Worm (Caenorhabditis elegans) whole organism, L4 larva: ENCODE results near the gene Y42G9A.2.
A peak's percentile ranks its signal among the peaks of the same experiment; 100 is the strongest.

Experiments
- D1046.2 ChIP-seq: fragments of 200-800 bp; sonication (Bioruptor generic); IDR thresholded peaks from 2 replicates; pipeline ENCODE4 v1.3.6; 2022; ENCODE audit warnings: missing genetic modification characterization, missing compliant biosample characterization
- F44E2.7 ChIP-seq: fragments of 200-800 bp; sonication (Bioruptor generic); IDR thresholded peaks from 2 replicates; pipeline ENCODE4 v2.1.2; 2022; ENCODE audit warnings: missing genetic modification characterization, missing compliant biosample characterization
- F49E8.2 ChIP-seq: sonication (generic microtip); optimal IDR thresholded peaks from 2 replicates; lab custom pipeline; 2016; ENCODE audit warnings: missing compliant biosample characterization, mild to moderate bottlenecking, missing genetic modification characterization, borderline replicate concordance
- T20F7.1 ChIP-seq: fragments of 200-800 bp; sonication (Bioruptor generic); optimal IDR thresholded peaks from 2 replicates; lab custom pipeline; 2018; ENCODE audit warnings: mild to moderate bottlenecking, missing genetic modification characterization, missing compliant biosample characterization
- Y105C5A.15 ChIP-seq: fragments of 200-800 bp; sonication (Bioruptor generic); IDR thresholded peaks from 2 replicates; pipeline ENCODE4 v1.3.6; 2022; ENCODE audit warnings: missing genetic modification characterization, missing compliant biosample characterization
- Y75B8A.6 ChIP-seq: fragments of 200-800 bp; sonication (Bioruptor generic); IDR thresholded peaks from 2 replicates; pipeline ENCODE4 v1.3.6; 2022; ENCODE audit warnings: missing genetic modification reagents, missing genetic modification characterization, missing compliant biosample characterization
- ZK337.2 ChIP-seq: fragments of 200-800 bp; sonication (Bioruptor generic); IDR thresholded peaks from 2 replicates; pipeline ENCODE4 v1.3.6; 2022; ENCODE audit warnings: missing genetic modification reagents, missing genetic modification characterization, missing compliant biosample characterization
- ZK546.5 ChIP-seq, 2 experiments: sonication (generic microtip); optimal IDR thresholded peaks; 2 replicates each; lab custom pipeline; 2017; ENCODE audit warnings: missing biosample characterization in 2 of 2, missing genetic modification characterization in 2 of 2
- aly-2 ChIP-seq: sonication (generic microtip); optimal IDR thresholded peaks from 2 replicates; lab custom pipeline; 2018; ENCODE audit warnings: missing biosample characterization, missing genetic modification characterization
- ama-1 ChIP-seq: fragments of 150-350 bp; optimal IDR thresholded peaks from 2 replicates; lab custom pipeline; 2014; ENCODE audit warnings: inconsistent platforms, mixed read lengths
- ceh-44 ChIP-seq: fragments of 200-800 bp; sonication (Bioruptor generic); IDR thresholded peaks from 2 replicates; pipeline ENCODE4 v1.3.6; 2022; ENCODE audit warnings: missing genetic modification reagents, missing genetic modification characterization, missing compliant biosample characterization
- ceh-82 ChIP-seq: sonication (generic microtip); optimal IDR thresholded peaks from 2 replicates; lab custom pipeline; 2017; ENCODE audit warnings: missing biosample characterization, missing genetic modification characterization
- daf-12 ChIP-seq: fragments of 150-350 bp; optimal IDR thresholded peaks from 2 replicates; lab custom pipeline; 2014; ENCODE audit warnings: missing biosample characterization, missing genetic modification reagents, missing genetic modification characterization
- daf-16 ChIP-seq, 3 experiments: sonication (generic microtip); optimal IDR thresholded peaks; 2 replicates each; lab custom pipeline; 2016 to 2017; ENCODE audit warnings: missing genetic modification characterization in 3 of 3, missing genetic modification reagents in 3 of 3, mild to moderate bottlenecking in 2 of 3, missing compliant biosample characterization in 2 of 3, missing biosample characterization in 1 of 3, moderate library complexity in 1 of 3
- daf-8 ChIP-seq: fragments of 200-800 bp; sonication (Bioruptor generic); IDR thresholded peaks from 2 replicates; pipeline ENCODE4 v1.3.6; 2022; ENCODE audit warnings: missing genetic modification characterization, missing compliant biosample characterization
- dmd-6 ChIP-seq: fragments of 200-800 bp; sonication (Bioruptor generic); IDR thresholded peaks from 2 replicates; pipeline ENCODE4 v1.3.6; 2022; ENCODE audit warnings: missing genetic modification reagents, missing genetic modification characterization, missing compliant biosample characterization
- dpl-1 ChIP-seq: fragments of 150-350 bp; optimal IDR thresholded peaks from 2 replicates; lab custom pipeline; 2014; ENCODE audit warnings: missing biosample characterization, missing genetic modification reagents, missing genetic modification characterization
- duxl-1 ChIP-seq: sonication (generic microtip); optimal IDR thresholded peaks from 2 replicates; lab custom pipeline; 2016; ENCODE audit warnings: mild to moderate bottlenecking, missing genetic modification characterization, moderate library complexity, missing compliant biosample characterization; ENCODE audit not compliant: poor library complexity
- egl-43 ChIP-seq: fragments of 200-800 bp; sonication (Bioruptor generic); IDR thresholded peaks from 2 replicates; pipeline ENCODE4 v1.3.6; 2022; ENCODE audit warnings: missing genetic modification reagents, missing genetic modification characterization, missing compliant biosample characterization
- fos-1 ChIP-seq: fragments of 150-350 bp; optimal IDR thresholded peaks from 2 replicates; lab custom pipeline; 2014; ENCODE audit warnings: missing biosample characterization, missing genetic modification characterization
- hlh-11 ChIP-seq: fragments of 200-800 bp; sonication (Bioruptor generic); optimal IDR thresholded peaks from 2 replicates; lab custom pipeline; 2018; ENCODE audit warnings: mild to moderate bottlenecking, missing genetic modification characterization, missing compliant biosample characterization
- hlh-30 ChIP-seq: sonication (generic microtip); optimal IDR thresholded peaks from 2 replicates; lab custom pipeline; 2017; ENCODE audit warnings: antibody characterized with exemption, mild to moderate bottlenecking, missing genetic modification characterization, missing compliant biosample characterization; ENCODE audit not compliant: insufficient read depth
- jun-1 ChIP-seq: fragments of 150-350 bp; optimal IDR thresholded peaks from 2 replicates; lab custom pipeline; 2014; ENCODE audit warnings: missing biosample characterization, missing genetic modification reagents, missing genetic modification characterization
- lim-7 ChIP-seq: fragments of 200-800 bp; sonication (Bioruptor generic); IDR thresholded peaks from 2 replicates; pipeline ENCODE4 v1.3.6; 2022; ENCODE audit warnings: missing genetic modification characterization, missing compliant biosample characterization
- lin-1 ChIP-seq: fragments of 200-800 bp; sonication (Bioruptor generic); IDR thresholded peaks from 2 replicates; pipeline ENCODE4 v1.3.6; 2022; ENCODE audit warnings: missing genetic modification reagents, missing genetic modification characterization, missing compliant biosample characterization
- lin-39 ChIP-seq: fragments of 150-350 bp; optimal IDR thresholded peaks from 2 replicates; lab custom pipeline; 2014; ENCODE audit warnings: missing biosample characterization, missing genetic modification reagents, missing genetic modification characterization
- lir-3 ChIP-seq: sonication (generic microtip); optimal IDR thresholded peaks from 2 replicates; lab custom pipeline; 2016; ENCODE audit warnings: mild to moderate bottlenecking, missing genetic modification characterization, missing compliant biosample characterization
- lsy-2 ChIP-seq, 2 experiments: fragments of 150-350 bp in 1 of 2; sonication (generic microtip) in 1 of 2; optimal IDR thresholded peaks; 2 replicates each; lab custom pipeline; 2014 to 2017; ENCODE audit warnings: missing biosample characterization in 2 of 2, missing genetic modification characterization in 2 of 2
- madf-5 ChIP-seq, 2 experiments: fragments of 200-800 bp; sonication (Bioruptor generic); IDR thresholded peaks; 2 replicates each; pipeline ENCODE4 v1.3.6; 2022; ENCODE audit warnings: missing compliant biosample characterization in 2 of 2, missing genetic modification characterization in 2 of 2
- madf-9 ChIP-seq: fragments of 200-800 bp; sonication (Bioruptor generic); conservative IDR thresholded peaks from 2 replicates; pipeline ENCODE4 v1.3.6; 2022; ENCODE audit warnings: missing genetic modification reagents, missing genetic modification characterization, missing compliant biosample characterization
- mep-1 ChIP-seq: fragments of 150-350 bp; sonication (generic microtip); optimal IDR thresholded peaks from 3 replicates; lab custom pipeline; 2014; ENCODE audit warnings: missing biosample characterization, missing genetic modification characterization
- mes-2 ChIP-seq: sonication (generic microtip); optimal IDR thresholded peaks from 2 replicates; lab custom pipeline; 2016; ENCODE audit warnings: missing genotype, mild to moderate bottlenecking, missing genetic modification characterization, missing compliant biosample characterization; ENCODE audit not compliant: poor library complexity, severe bottlenecking
- mxl-3 ChIP-seq: fragments of 200-800 bp; sonication (Bioruptor generic); optimal IDR thresholded peaks from 2 replicates; lab custom pipeline; 2018; ENCODE audit warnings: mild to moderate bottlenecking, missing genetic modification characterization, missing compliant biosample characterization
- nhr-10 ChIP-seq: fragments of 150-350 bp; optimal IDR thresholded peaks from 2 replicates; lab custom pipeline; 2014; ENCODE audit warnings: missing biosample characterization, missing genetic modification characterization
- nhr-102 ChIP-seq: sonication (generic microtip); optimal IDR thresholded peaks from 2 replicates; lab custom pipeline; 2016; ENCODE audit warnings: mild to moderate bottlenecking, missing genetic modification characterization, moderate library complexity, missing compliant biosample characterization
- nhr-11 ChIP-seq: fragments of 150-350 bp; optimal IDR thresholded peaks from 2 replicates; lab custom pipeline; 2014; ENCODE audit warnings: missing biosample characterization, missing genetic modification characterization
- nhr-111 ChIP-seq: fragments of 200-800 bp; sonication (Bioruptor generic); optimal IDR thresholded peaks from 2 replicates; lab custom pipeline; 2018; ENCODE audit warnings: mild to moderate bottlenecking, missing genetic modification characterization, missing compliant biosample characterization
- nhr-25 ChIP-seq: sonication (generic microtip); optimal IDR thresholded peaks from 2 replicates; lab custom pipeline; 2017; ENCODE audit warnings: missing genetic modification characterization, mild to moderate bottlenecking, missing compliant biosample characterization, antibody characterized with exemption, moderate library complexity, borderline replicate concordance; ENCODE audit not compliant: insufficient read depth
- nhr-77 ChIP-seq: fragments of 150-350 bp; optimal IDR thresholded peaks from 2 replicates; lab custom pipeline; 2014; ENCODE audit warnings: missing biosample characterization, missing genetic modification characterization
- pha-4 ChIP-seq, 2 experiments: fragments of 150-350 bp in 1 of 2; fragments of 200-800 bp in 1 of 2; sonication (Bioruptor generic) in 1 of 2; IDR thresholded peaks in 1 of 2; optimal IDR thresholded peaks in 1 of 2; 2 replicates each; pipeline versions ENCODE4 v1.3.6 to Lab custom; 2014 to 2022; ENCODE audit warnings: missing genetic modification characterization in 2 of 2, missing genetic modification reagents in 2 of 2, missing biosample characterization in 1 of 2, missing compliant biosample characterization in 1 of 2
- php-3 ChIP-seq: fragments of 200-800 bp; sonication (Bioruptor generic); IDR thresholded peaks from 2 replicates; pipeline ENCODE4 v1.3.6; 2022; ENCODE audit warnings: missing genetic modification reagents, missing genetic modification characterization, missing compliant biosample characterization
- pqm-1 ChIP-seq: sonication (generic microtip); optimal IDR thresholded peaks from 2 replicates; lab custom pipeline; 2017; ENCODE audit warnings: missing biosample characterization, missing genetic modification characterization
- tag-97 ChIP-seq: fragments of 200-800 bp; sonication (Bioruptor generic); IDR thresholded peaks from 2 replicates; pipeline ENCODE4 v1.3.6; 2022; ENCODE audit warnings: missing genetic modification characterization, missing compliant biosample characterization
- tra-1 ChIP-seq: fragments of 200-800 bp; sonication (Bioruptor generic); IDR thresholded peaks from 2 replicates; pipeline ENCODE4 v1.3.6; 2022; ENCODE audit warnings: missing genetic modification reagents, missing genetic modification characterization, missing compliant biosample characterization
- unc-62 ChIP-seq, 3 experiments: fragments of 150-350 bp in 1 of 3; sonication (generic microtip); optimal IDR thresholded peaks in 2 of 3; peaks in 1 of 3; 1 replicate in 1 of 3; 2 replicates in 2 of 3; lab custom pipeline; 2014 to 2017; ENCODE audit warnings: missing biosample characterization in 3 of 3, missing genetic modification characterization in 3 of 3, missing genetic modification reagents in 3 of 3, missing genotype in 1 of 3
- zfp-3 ChIP-seq: fragments of 200-800 bp; sonication (Bioruptor generic); conservative IDR thresholded peaks from 2 replicates; pipeline ENCODE4 v1.3.6; 2022; ENCODE audit warnings: missing genetic modification reagents, missing genetic modification characterization, missing compliant biosample characterization
- zip-2 ChIP-seq: fragments of 150-350 bp; optimal IDR thresholded peaks from 2 replicates; lab custom pipeline; 2014; ENCODE audit warnings: missing biosample characterization, missing genetic modification characterization
- ztf-11 ChIP-seq: fragments of 150-350 bp; optimal IDR thresholded peaks from 2 replicates; lab custom pipeline; 2014; ENCODE audit warnings: missing biosample characterization, missing genetic modification characterization

The Y42G9A.2 gene

DNA sequence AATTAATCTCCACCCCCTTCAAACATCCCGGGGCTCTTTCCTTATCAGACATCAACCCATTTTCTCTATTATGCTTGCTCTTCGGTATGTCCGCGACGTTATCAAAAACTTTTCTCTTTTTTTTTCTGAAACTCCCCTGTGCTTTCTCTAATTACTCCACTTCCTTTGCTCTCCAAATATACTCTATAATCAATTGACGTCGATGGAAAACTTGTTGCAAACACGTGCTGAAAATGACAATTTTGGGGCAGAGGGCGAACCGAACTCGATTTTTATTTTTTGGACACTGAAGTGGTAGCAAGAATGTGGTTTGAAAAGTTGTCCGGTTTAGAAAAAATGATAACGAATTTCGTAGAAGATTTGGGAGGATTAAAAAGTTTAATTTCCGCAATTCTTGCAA lies 31.1 kb downstream of the Y42G9A.2 start (continued):
- TF ChIP-seq lir-3 (tag; lab: Kevin White, UChicago) (no peak), hlh-30 (peak; percentile 18), daf-16 (GFP tag; optimal IDR thresholded peaks at IDR 0.05; lab: Kevin White, UChicago) (peak in 1 of 2 experiments; percentile 29), daf-16 (tag; optimal IDR thresholded peaks at IDR 0.05; lab: Kevin White, UChicago) (peak; percentile 56), nhr-25 (tag; lab: Kevin White, UChicago) (no peak), daf-8 (GFP tag; lab: Robert Waterston, UW) (no peak), pqm-1 (tag; lab: Kevin White, UChicago) (peak; percentile 92), D1046.2 (GFP tag; lab: Robert Waterston, UW) (no peak), ZK337.2 (GFP tag; lab: Robert Waterston, UW) (no peak), ceh-44 (GFP tag; lab: Robert Waterston, UW) (no peak), lim-7 (GFP tag; lab: Robert Waterston, UW) (no peak), lsy-2 (tag; optimal IDR thresholded peaks at IDR 0.05; lab: Kevin White, UChicago) (no peak), ama-1 (lab: Kevin White, UChicago) (no peak), zip-2 (no peak), dpl-1 (GFP tag; lab: Kevin White, UChicago) (no peak), Y105C5A.15 (no peak), nhr-11 (tag; lab: Kevin White, UChicago) (no peak), aly-2 (no peak), nhr-111 (GFP tag; lab: Kevin White, UChicago) (no peak), Y75B8A.6 (no peak), mep-1 (tag; lab: Kevin White, UChicago) (no peak), nhr-10 (tag; lab: Kevin White, UChicago) (no peak), zfp-3 (GFP tag; lab: Robert Waterston, UW) (no peak), ceh-82 (tag; lab: Kevin White, UChicago) (no peak), F49E8.2 (tag; lab: Kevin White, UChicago) (no peak), nhr-77 (tag; lab: Kevin White, UChicago) (peak; percentile 82), T20F7.1 (GFP tag; lab: Kevin White, UChicago) (no peak), php-3 (0 out of 2 replicates have a peak, but pooled peaks have one; percentile 13)
- TF ChIP-seq, all 104 proteins: peak for 17

DNA sequence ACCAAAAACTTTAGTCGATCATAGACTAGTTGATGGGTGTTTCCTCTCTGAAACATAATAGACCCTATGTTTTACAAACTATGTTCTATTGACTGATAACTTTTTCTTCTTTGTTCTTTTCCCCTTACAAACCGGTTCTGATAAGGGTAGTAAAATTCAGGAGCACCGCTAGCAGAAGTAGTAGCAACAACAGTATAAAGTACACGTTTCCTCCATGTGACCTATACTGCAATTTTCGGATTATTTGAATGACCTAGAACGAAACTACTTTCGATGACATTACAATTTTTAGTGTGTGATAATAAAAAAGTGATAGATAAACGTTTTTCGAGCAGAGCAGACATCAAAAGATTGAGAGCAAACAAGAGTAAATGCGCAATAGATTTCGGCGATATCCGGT lies 32.3 kb downstream of the Y42G9A.2 start:
- no peak for TF ChIP-seq mes-2 (tag; lab: Kevin White, UChicago)
- TF ChIP-seq tag-97 (GFP tag; lab: Robert Waterston, UW): no peak
- TF ChIP-seq fos-1 (tag; lab: Kevin White, UChicago): no peak
- TF ChIP-seq duxl-1 (tag; lab: Kevin White, UChicago): no peak
- peak; percentile 48; the same call in 1 of the 2 replicates for TF ChIP-seq lin-1 (GFP tag; lab: Robert Waterston, UW)
- TF ChIP-seq hlh-11 (tag; lab: Kevin White, UChicago): peak; percentile 78
- TF ChIP-seq mxl-3 (GFP tag; lab: Kevin White, UChicago): peak; percentile 4
- TF ChIP-seq dmd-6 (GFP tag; lab: Robert Waterston, UW): peak; percentile 78
- TF ChIP-seq lin-39 (tag; lab: Kevin White, UChicago): no peak
- TF ChIP-seq lir-3 (tag; lab: Kevin White, UChicago): no peak
- peak; percentile 5 for TF ChIP-seq hlh-30
- TF ChIP-seq zfp-3 (GFP tag; lab: Robert Waterston, UW): no peak
- no peak for TF ChIP-seq F44E2.7 (GFP tag; lab: Robert Waterston, UW)
- TF ChIP-seq unc-62 (GFP tag; optimal IDR thresholded peaks at IDR 0.05 in 1 of 2; lab: Kevin White, UChicago): no peak
- TF ChIP-seq unc-62 (tag; optimal IDR thresholded peaks at IDR 0.05; lab: Kevin White, UChicago): no peak
- TF ChIP-seq madf-5 (GFP tag; IDR thresholded peaks at IDR 0.05; lab: Robert Waterston, UW): no peak
- no peak for TF ChIP-seq Y105C5A.15
- no peak for TF ChIP-seq jun-1 (tag; lab: Kevin White, UChicago)
- TF ChIP-seq pqm-1 (tag; lab: Kevin White, UChicago): peak; percentile 67
- no peak for TF ChIP-seq daf-16 (GFP tag; optimal IDR thresholded peaks at IDR 0.05; lab: Kevin White, UChicago)
- peak; percentile 72 for TF ChIP-seq daf-16 (tag; optimal IDR thresholded peaks at IDR 0.05; lab: Kevin White, UChicago)
- TF ChIP-seq egl-43: no peak
- no peak for TF ChIP-seq madf-9 (GFP tag; lab: Robert Waterston, UW)
- no peak for TF ChIP-seq ZK546.5 (tag; optimal IDR thresholded peaks at IDR 0.05; lab: Kevin White, UChicago)
- 0 out of 2 replicates have a peak, but pooled peaks have one; percentile 20 for TF ChIP-seq tra-1
- TF ChIP-seq daf-12: no peak
- TF ChIP-seq pha-4 (GFP tag; IDR thresholded peaks at IDR 0.05; lab: Robert Waterston, UW): no peak
- no peak for TF ChIP-seq pha-4 (tag; optimal IDR thresholded peaks at IDR 0.05; lab: Kevin White, UChicago)
- no peak for TF ChIP-seq nhr-102 (tag; lab: Kevin White, UChicago)
- TF ChIP-seq ztf-11 (tag; lab: Kevin White, UChicago): no peak
